Fruit fly (Drosophila melanogaster) whole organism, embryonic: ENCODE data around the gene spz3.

Source experiments
- Awh ChIP-seq: fragments of 200-800 bp; sonication (Bioruptor generic); IDR thresholded peaks from 2 replicates; pipeline ENCODE4, ENCODE4 v1.3.6; 2022; ENCODE audit warnings: missing biosample characterization, missing genetic modification characterization
- CG10431 ChIP-seq: fragments of 200-800 bp; sonication (Bioruptor generic); optimal IDR thresholded peaks from 3 replicates; lab custom pipeline; 2018; ENCODE audit warnings: missing biosample characterization, mild to moderate bottlenecking, missing genetic modification characterization
- CG10543 ChIP-seq: fragments of 200-800 bp; sonication (Bioruptor generic); optimal IDR thresholded peaks from 3 replicates; lab custom pipeline; 2017; ENCODE audit warnings: missing biosample characterization, mild to moderate bottlenecking, missing genetic modification characterization, moderate library complexity
- CG10959 ChIP-seq: fragments of 200-800 bp; sonication (Bioruptor generic); IDR thresholded peaks from 2 replicates; pipeline ENCODE4 v1.3.6; 2022; ENCODE audit warnings: missing biosample characterization, missing genetic modification characterization
- CG11085 ChIP-seq: fragments of 200-800 bp; sonication (Bioruptor generic); IDR thresholded peaks from 2 replicates; pipeline ENCODE4 v1.3.6; 2022; ENCODE audit warnings: missing biosample characterization, missing genetic modification characterization
- CG11247 ChIP-seq: fragments of 200-800 bp; sonication (Bioruptor generic); IDR thresholded peaks from 2 replicates; pipeline ENCODE4 v1.3.6; 2022; ENCODE audit warnings: missing biosample characterization, missing genetic modification characterization
- CG13624 ChIP-seq: fragments of 200-800 bp; sonication (Bioruptor generic); optimal IDR thresholded peaks from 2 replicates; lab custom pipeline; 2016; ENCODE audit warnings: missing biosample characterization, missing genetic modification characterization
- CG13894 ChIP-seq: fragments of 200-800 bp; sonication (Bioruptor generic); optimal IDR thresholded peaks from 3 replicates; lab custom pipeline; 2018; ENCODE audit warnings: missing biosample characterization, mild to moderate bottlenecking, missing genetic modification characterization, moderate library complexity
- CG15479 ChIP-seq: fragments of 200-800 bp; sonication (Bioruptor generic); optimal IDR thresholded peaks from 3 replicates; lab custom pipeline; 2019; ENCODE audit warnings: missing biosample characterization, mild to moderate bottlenecking, missing genetic modification characterization, moderate library complexity
- CG15696 ChIP-seq: fragments of 200-800 bp; sonication (Bioruptor generic); optimal IDR thresholded peaks from 2 replicates; lab custom pipeline; 2019; ENCODE audit warnings: missing biosample characterization, mild to moderate bottlenecking, missing genetic modification characterization, moderate library complexity
- CG17359 ChIP-seq: fragments of 200-800 bp; sonication (Bioruptor generic); optimal IDR thresholded peaks from 3 replicates; lab custom pipeline; 2018; ENCODE audit warnings: missing biosample characterization, mild to moderate bottlenecking, missing genetic modification characterization, moderate library complexity
- CG17385 ChIP-seq: fragments of 200-800 bp; sonication (Bioruptor generic); optimal IDR thresholded peaks from 3 replicates; lab custom pipeline; 2018; ENCODE audit warnings: missing biosample characterization, mild to moderate bottlenecking, missing genetic modification characterization
- CG18476 ChIP-seq: fragments of 200-800 bp; sonication (Bioruptor generic); optimal IDR thresholded peaks from 2 replicates; lab custom pipeline; 2016; ENCODE audit warnings: missing biosample characterization, mild to moderate bottlenecking, missing genetic modification characterization
- CG2712 ChIP-seq: fragments of 200-800 bp; optimal IDR thresholded peaks from 3 replicates; lab custom pipeline; 2019; ENCODE audit warnings: missing biosample characterization, mild to moderate bottlenecking, missing genetic modification characterization, moderate library complexity
- CG30431 ChIP-seq: fragments of 200-800 bp; sonication (Bioruptor generic); optimal IDR thresholded peaks from 2 replicates; lab custom pipeline; 2017; ENCODE audit warnings: missing biosample characterization, missing genetic modification characterization
- CG31441 ChIP-seq: fragments of 200-800 bp; sonication (Bioruptor generic); IDR thresholded peaks from 2 replicates; pipeline ENCODE4 v1.3.6; 2022; ENCODE audit warnings: missing biosample characterization, missing genetic modification characterization
- CG42726 ChIP-seq: fragments of 200-800 bp; sonication (Bioruptor generic); IDR thresholded peaks from 2 replicates; pipeline ENCODE4 v1.3.6; 2022; ENCODE audit warnings: missing biosample characterization, missing genetic modification characterization; ENCODE audit not compliant: partially characterized antibody
- CG43689 ChIP-seq: fragments of 200-800 bp; sonication (Bioruptor generic); IDR thresholded peaks from 2 replicates; pipeline ENCODE4 v1.3.6; 2022; ENCODE audit warnings: missing biosample characterization, missing genetic modification characterization
- CG6689 ChIP-seq: fragments of 200-800 bp; sonication (Bioruptor generic); IDR thresholded peaks from 2 replicates; pipeline ENCODE4 v1.3.6; 2022; ENCODE audit warnings: missing biosample characterization, missing genetic modification characterization
- CG6854 ChIP-seq: fragments of 200-800 bp; sonication (Bioruptor generic); optimal IDR thresholded peaks from 3 replicates; lab custom pipeline; 2017; ENCODE audit warnings: missing biosample characterization, mild to moderate bottlenecking, missing genetic modification characterization
- CG7786 ChIP-seq: fragments of 200-800 bp; sonication (Bioruptor generic); optimal IDR thresholded peaks from 2 replicates; lab custom pipeline; 2016; ENCODE audit warnings: missing biosample characterization, missing genetic modification characterization
- CG7987 ChIP-seq: fragments of 200-800 bp; sonication (Bioruptor generic); optimal IDR thresholded peaks from 2 replicates; lab custom pipeline; 2018; ENCODE audit warnings: missing biosample characterization, mild to moderate bottlenecking, missing genetic modification characterization, moderate library complexity
- CG8765 ChIP-seq: fragments of 200-800 bp; sonication (Bioruptor generic); IDR thresholded peaks from 2 replicates; pipeline ENCODE4 v1.3.6; 2022; ENCODE audit warnings: missing biosample characterization, missing genetic modification characterization
- Dbx ChIP-seq: fragments of 200-800 bp; sonication (Bioruptor generic); IDR thresholded peaks from 3 replicates; pipeline ENCODE4 v1.3.6; 2022; ENCODE audit warnings: missing biosample characterization, missing genetic modification characterization
- Dip2 ChIP-seq: fragments of 200-800 bp; sonication (Bioruptor generic); IDR thresholded peaks from 2 replicates; pipeline ENCODE4 v1.3.6; 2022; ENCODE audit warnings: missing biosample characterization, missing genetic modification characterization
- Eip74EF ChIP-seq, 2 experiments: fragments of 200-800 bp in 1 of 2; fragments of >200 bp in 1 of 2; sonication (Bioruptor generic) in 1 of 2; optimal IDR thresholded peaks; 2 replicates each; lab custom pipeline; 2017 to 2019; ENCODE audit warnings: missing biosample characterization in 2 of 2, missing genetic modification characterization in 2 of 2, mild to moderate bottlenecking in 1 of 2, moderate library complexity in 1 of 2
- Ets97D ChIP-seq: fragments of 200-800 bp; sonication (Bioruptor generic); optimal IDR thresholded peaks from 3 replicates; lab custom pipeline; 2016; ENCODE audit warnings: missing biosample characterization, missing genetic modification characterization
- Gsc ChIP-seq: fragments of 200-800 bp; sonication (Bioruptor generic); IDR thresholded peaks from 2 replicates; pipeline ENCODE4 v1.3.6; 2022; ENCODE audit warnings: missing biosample characterization, missing genetic modification characterization
- HLH54F ChIP-seq: fragments of 200-800 bp; sonication (Bioruptor generic); optimal IDR thresholded peaks from 3 replicates; lab custom pipeline; 2016; ENCODE audit warnings: missing biosample characterization, missing genetic modification characterization
- Nf-YA ChIP-seq: fragments of 200-800 bp; sonication (Bioruptor generic); IDR thresholded peaks from 2 replicates; pipeline ENCODE4 v1.3.6; 2022; ENCODE audit warnings: missing biosample characterization, missing genetic modification characterization
- Pdp1 ChIP-seq, 2 experiments: fragments of 200-800 bp; sonication (Bioruptor generic); optimal IDR thresholded peaks; 3 replicates each; lab custom pipeline; 2016; ENCODE audit warnings: missing biosample characterization in 2 of 2, missing genetic modification characterization in 2 of 2, mild to moderate bottlenecking in 1 of 2, moderate library complexity in 1 of 2
- Poxn ChIP-seq: fragments of 200-800 bp; sonication (Bioruptor generic); IDR thresholded peaks from 2 replicates; pipeline ENCODE4 v1.3.6; 2022; ENCODE audit warnings: missing biosample characterization, missing genetic modification characterization
- Sry-δ ChIP-seq: fragments of 200-800 bp; sonication (Bioruptor generic); optimal IDR thresholded peaks from 2 replicates; lab custom pipeline; 2016; ENCODE audit warnings: missing biosample characterization, missing genetic modification characterization
- Taf1 ChIP-seq: fragments of 200-800 bp; sonication (Bioruptor generic); IDR thresholded peaks from 2 replicates; pipeline ENCODE4 v1.3.6; 2022; ENCODE audit warnings: missing biosample characterization, missing genetic modification characterization
- ab ChIP-seq: fragments of 200-800 bp; sonication (Bioruptor generic); optimal IDR thresholded peaks from 2 replicates; lab custom pipeline; 2016; ENCODE audit warnings: missing biosample characterization, missing genetic modification characterization
- ac ChIP-seq: fragments of 200-800 bp; sonication (Bioruptor generic); optimal IDR thresholded peaks from 3 replicates; lab custom pipeline; 2017; ENCODE audit warnings: missing biosample characterization, mild to moderate bottlenecking, missing genetic modification characterization
- bigmax ChIP-seq: fragments of 200-800 bp; sonication (Bioruptor generic); optimal IDR thresholded peaks from 2 replicates; lab custom pipeline; 2018; ENCODE audit warnings: missing biosample characterization, mild to moderate bottlenecking, missing genetic modification characterization
- cad ChIP-seq: fragments of >200 bp; optimal IDR thresholded peaks from 2 replicates; lab custom pipeline; 2017; ENCODE audit warnings: missing biosample characterization, missing genetic modification characterization
- chinmo ChIP-seq: fragments of 200-800 bp; sonication (Bioruptor generic); IDR thresholded peaks from 4 replicates; pipeline ENCODE4 v1.3.6; 2022; ENCODE audit warnings: missing biosample characterization, missing genetic modification characterization; ENCODE audit not compliant: partially characterized antibody
- crc ChIP-seq: fragments of 200-800 bp; sonication (Bioruptor generic); optimal IDR thresholded peaks from 2 replicates; lab custom pipeline; 2016; ENCODE audit warnings: missing biosample characterization, missing genetic modification characterization
- disco-r ChIP-seq: fragments of 200-800 bp; sonication (Bioruptor generic); optimal IDR thresholded peaks from 2 replicates; lab custom pipeline; 2016; ENCODE audit warnings: missing biosample characterization, missing genetic modification characterization
- dmrt99B ChIP-seq: fragments of 200-800 bp; sonication (Bioruptor generic); optimal IDR thresholded peaks from 2 replicates; lab custom pipeline; 2018; ENCODE audit warnings: missing biosample characterization, mild to moderate bottlenecking, missing genetic modification characterization, moderate library complexity
- fru ChIP-seq: fragments of >200 bp; optimal IDR thresholded peaks from 2 replicates; lab custom pipeline; 2017
- ken ChIP-seq: fragments of 200-800 bp; sonication (Bioruptor generic); IDR thresholded peaks from 3 replicates; pipeline ENCODE4 v1.3.6; 2022; ENCODE audit warnings: missing biosample characterization, missing genetic modification characterization
- lmd ChIP-seq: fragments of 200-800 bp; sonication (Bioruptor generic); IDR thresholded peaks from 2 replicates; pipeline ENCODE4 v1.3.6; 2022; ENCODE audit warnings: missing biosample characterization, missing genetic modification characterization
- nom ChIP-seq: fragments of 200-800 bp; sonication (Bioruptor generic); optimal IDR thresholded peaks from 2 replicates; lab custom pipeline; 2017; ENCODE audit warnings: missing biosample characterization, missing genetic modification characterization, mild to moderate bottlenecking, moderate library complexity, missing genetic modification reagents
- sens ChIP-seq: fragments of 200-800 bp; sonication (Bioruptor generic); peaks from one replicate; lab custom pipeline; 2016; ENCODE audit warnings: missing biosample characterization, missing genetic modification characterization
- sima ChIP-seq: fragments of 200-800 bp; sonication (Bioruptor generic); optimal IDR thresholded peaks from 2 replicates; lab custom pipeline; 2016; ENCODE audit warnings: missing biosample characterization, missing genetic modification characterization
- slou ChIP-seq: fragments of 200-800 bp; sonication (Bioruptor generic); optimal IDR thresholded peaks from 3 replicates; lab custom pipeline; 2016; ENCODE audit warnings: missing biosample characterization, missing genetic modification characterization
- tap ChIP-seq: fragments of 200-800 bp; optimal IDR thresholded peaks from 3 replicates; lab custom pipeline; 2019; ENCODE audit warnings: missing biosample characterization, mild to moderate bottlenecking, missing genetic modification characterization, moderate library complexity
- trh ChIP-seq: fragments of 200-800 bp; sonication (Bioruptor generic); optimal IDR thresholded peaks from 2 replicates; lab custom pipeline; 2016; ENCODE audit warnings: missing biosample characterization, missing genetic modification characterization
- ttk ChIP-seq: fragments of 200-800 bp; sonication (Bioruptor generic); IDR thresholded peaks from 2 replicates; pipeline ENCODE4 v2.1.2; 2022; ENCODE audit warnings: missing biosample characterization, missing genetic modification characterization
- wek ChIP-seq: fragments of 200-800 bp; sonication (Bioruptor generic); optimal IDR thresholded peaks from 3 replicates; lab custom pipeline; 2018; ENCODE audit warnings: missing biosample characterization, mild to moderate bottlenecking, missing genetic modification characterization, moderate library complexity

The spz3 gene

dm6 chr2L:7828901-7829300 lies 50.5 kb downstream of the spz3 start (continued):
- no peak for TF ChIP-seq ac (GFP tag; lab: Kevin White, UChicago)
- no peak for TF ChIP-seq disco-r
- TF ChIP-seq Dbx (GFP tag; lab: Robert Waterston, UW), result no peak
- TF ChIP-seq CG15479 (GFP tag; lab: Kevin White, UChicago), result no peak
- no peak for TF ChIP-seq CG30431 (GFP tag; lab: Kevin White, UChicago)
- no peak for TF ChIP-seq lmd (GFP tag; lab: Robert Waterston, UW)
- no peak for TF ChIP-seq dmrt99B (tag; lab: Kevin White, UChicago)
- TF ChIP-seq ab (GFP tag; lab: Kevin White, UChicago), result no peak
- TF ChIP-seq CG17359, result peak; percentile 38
- TF ChIP-seq crc (GFP tag; lab: Kevin White, UChicago), result no peak
- no peak for TF ChIP-seq CG42726 (GFP tag; lab: Robert Waterston, UW)
- no peak for TF ChIP-seq CG10431 (GFP tag; lab: Kevin White, UChicago)
- no peak for TF ChIP-seq CG8765
- TF ChIP-seq sens (GFP tag; lab: Kevin White, UChicago), result peak; percentile 69
- TF ChIP-seq Gsc (GFP tag; lab: Robert Waterston, UW), result no peak
- TF ChIP-seq slou, result no peak
- TF ChIP-seq Nf-YA (GFP tag; lab: Robert Waterston, UW), result no peak
- TF ChIP-seq chinmo (GFP tag; lab: Robert Waterston, UW), result peak; percentile 80; the same call in 2 of the 4 replicates
- no peak for TF ChIP-seq sima (GFP tag; lab: Kevin White, UChicago)
- no peak for TF ChIP-seq CG43689 (GFP tag; lab: Robert Waterston, UW)
- TF ChIP-seq Taf1 (GFP tag; lab: Robert Waterston, UW), result no peak
- TF ChIP-seq Sry-δ, result no peak
- peak in 1 of 2 experiments; percentile 69 for TF ChIP-seq Pdp1 (GFP tag; optimal IDR thresholded peaks at IDR 0.05; lab: Kevin White, UChicago)
- no peak for TF ChIP-seq CG13894 (tag; lab: Kevin White, UChicago)
- no peak for TF ChIP-seq CG6854 (GFP tag; lab: Kevin White, UChicago)
- no peak for TF ChIP-seq CG11247 (GFP tag; lab: Robert Waterston, UW)
- TF ChIP-seq HLH54F (GFP tag; lab: Kevin White, UChicago), result no peak
- TF ChIP-seq ken (GFP tag; lab: Robert Waterston, UW), result no peak
- TF ChIP-seq ttk (GFP tag; lab: Robert Waterston, UW), result no peak
- peak; percentile 22 for TF ChIP-seq CG17385 (GFP tag; lab: Kevin White, UChicago)
- no peak for TF ChIP-seq CG11085 (GFP tag; lab: Robert Waterston, UW)
- TF ChIP-seq tap (tag; lab: Kevin White, UChicago), result no peak
- TF ChIP-seq CG18476, result no peak
- TF ChIP-seq fru, result no peak
- TF ChIP-seq Ets97D, result no peak
- no peak for TF ChIP-seq Poxn (GFP tag; lab: Robert Waterston, UW)
- TF ChIP-seq trh (GFP tag; lab: Kevin White, UChicago), result no peak
- peak; percentile 21 for TF ChIP-seq wek (GFP tag; lab: Kevin White, UChicago)
- TF ChIP-seq Dip2 (GFP tag; lab: Robert Waterston, UW), result no peak
- TF ChIP-seq CG31441 (GFP tag; lab: Robert Waterston, UW), result no peak
- TF ChIP-seq bigmax, result peak; percentile 96
- TF ChIP-seq CG2712 (tag; lab: Kevin White, UChicago), result no peak
- no peak for TF ChIP-seq CG13624 (GFP tag; lab: Kevin White, UChicago)
- no peak for TF ChIP-seq Eip74EF (GFP tag; optimal IDR thresholded peaks at IDR 0.05; lab: Kevin White, UChicago)
- no peak for TF ChIP-seq CG10543
- no peak for TF ChIP-seq CG15696 (tag; lab: Kevin White, UChicago)
- TF ChIP-seq CG10959 (GFP tag; lab: Robert Waterston, UW), result no peak
- TF ChIP-seq Awh (GFP tag; lab: Robert Waterston, UW), result no peak
- no peak for TF ChIP-seq cad (GFP tag; lab: Kevin White, UChicago)
- peak; percentile 38 for TF ChIP-seq CG7987 (GFP tag; lab: Kevin White, UChicago)
- TF ChIP-seq CG6689, result peak; percentile 47; the same call in 1 of the 2 replicates
- TF ChIP-seq CG7786 (GFP tag; lab: Kevin White, UChicago), result no peak
- peak; percentile 8 for TF ChIP-seq nom (GFP tag; lab: Kevin White, UChicago)
